Fruit fly (Drosophila melanogaster) whole organism, embryonic: Measurements from ENCODE around the gene CG31139.
A peak's percentile ranks its signal among the peaks of the same experiment; 100 is the strongest.

ENCODE experiments used
- ATbp ChIP-seq: fragments of 200-800 bp; sonication (Bioruptor generic); optimal IDR thresholded peaks from 2 replicates; lab custom pipeline; 2017; ENCODE audit warnings: missing biosample characterization, mild to moderate bottlenecking, missing genetic modification characterization, missing genetic modification reagents
- Abd-B ChIP-seq: fragments of 200-800 bp; sonication (Bioruptor generic); optimal IDR thresholded peaks from 2 replicates; lab custom pipeline; 2018; ENCODE audit warnings: missing biosample characterization, mild to moderate bottlenecking, missing genetic modification characterization, moderate library complexity
- Ada2b ChIP-seq: fragments of 200-800 bp; sonication (Bioruptor generic); IDR thresholded peaks from 2 replicates; pipeline ENCODE4 v1.3.6; 2022; ENCODE audit warnings: missing biosample characterization, missing genetic modification characterization
- Bgb ChIP-seq: fragments of 200-800 bp; sonication (Bioruptor generic); IDR thresholded peaks from 2 replicates; pipeline ENCODE4 v1.3.6; 2022; ENCODE audit warnings: missing biosample characterization, missing genetic modification characterization; ENCODE audit not compliant: partially characterized antibody
- CG1024 ChIP-seq: fragments of 200-800 bp; sonication (Bioruptor generic); IDR thresholded peaks from 2 replicates; pipeline ENCODE4 v1.3.6; 2022; ENCODE audit warnings: missing biosample characterization, missing genetic modification characterization
- CG10267 ChIP-seq: fragments of 200-800 bp; sonication (Bioruptor generic); optimal IDR thresholded peaks from 2 replicates; lab custom pipeline; 2018; ENCODE audit warnings: missing biosample characterization, mild to moderate bottlenecking, missing genetic modification characterization, moderate library complexity
- CG14667 ChIP-seq: fragments of 200-800 bp; sonication (Bioruptor generic); IDR thresholded peaks from 2 replicates; pipeline ENCODE4 v1.3.6; 2022; ENCODE audit warnings: missing biosample characterization, missing genetic modification characterization
- CG34224 ChIP-seq: fragments of 200-800 bp; sonication (Bioruptor generic); IDR thresholded peaks from 3 replicates; pipeline ENCODE4 v1.3.6; 2022; ENCODE audit warnings: missing biosample characterization, missing genetic modification characterization; ENCODE audit not compliant: partially characterized antibody
- CG3838 ChIP-seq: fragments of 200-800 bp; sonication (Bioruptor generic); optimal IDR thresholded peaks from 3 replicates; lab custom pipeline; 2016; ENCODE audit warnings: missing biosample characterization, missing genetic modification characterization
- CG42726 ChIP-seq: fragments of 200-800 bp; sonication (Bioruptor generic); IDR thresholded peaks from 2 replicates; pipeline ENCODE4 v1.3.6; 2022; ENCODE audit warnings: missing biosample characterization, missing genetic modification characterization; ENCODE audit not compliant: partially characterized antibody
- CG4424 ChIP-seq: fragments of 200-800 bp; sonication (Bioruptor generic); optimal IDR thresholded peaks from 3 replicates; lab custom pipeline; 2016; ENCODE audit warnings: missing biosample characterization, missing genetic modification characterization
- CG7963 ChIP-seq: fragments of 200-800 bp; sonication (Bioruptor generic); IDR thresholded peaks from 3 replicates; pipeline ENCODE4 v1.3.6; 2022; ENCODE audit warnings: missing biosample characterization, missing genetic modification characterization; ENCODE audit not compliant: partially characterized antibody
- CG9932 ChIP-seq: fragments of 200-800 bp; sonication (Bioruptor generic); IDR thresholded peaks from 2 replicates; pipeline ENCODE4 v1.3.6; 2022; ENCODE audit warnings: missing biosample characterization, missing genetic modification characterization
- D19A ChIP-seq: fragments of 200-800 bp; optimal IDR thresholded peaks from 3 replicates; lab custom pipeline; 2019; ENCODE audit warnings: missing biosample characterization, mild to moderate bottlenecking, missing genetic modification characterization, moderate library complexity
- Dad ChIP-seq: fragments of 200-800 bp; sonication (Bioruptor generic); optimal IDR thresholded peaks from 3 replicates; lab custom pipeline; 2016; ENCODE audit warnings: missing biosample characterization, missing genetic modification characterization
- Dll ChIP-seq: fragments of 200-800 bp; sonication (Bioruptor generic); IDR thresholded peaks from 4 replicates; pipeline ENCODE4 v1.3.6; 2022; ENCODE audit warnings: missing biosample characterization, missing genetic modification characterization; ENCODE audit not compliant: partially characterized antibody
- Dp ChIP-seq: fragments of 200-800 bp; sonication (Bioruptor generic); optimal IDR thresholded peaks from 2 replicates; lab custom pipeline; 2018; ENCODE audit warnings: missing biosample characterization, mild to moderate bottlenecking, missing genetic modification characterization, moderate library complexity
- E2f1 ChIP-seq: fragments of 200-800 bp; sonication (Bioruptor generic); IDR thresholded peaks from 2 replicates; pipeline ENCODE4 v1.3.6; 2022; ENCODE audit warnings: missing biosample characterization, missing genetic modification characterization
- Eip74EF ChIP-seq, 2 experiments: fragments of 200-800 bp in 1 of 2; fragments of >200 bp in 1 of 2; sonication (Bioruptor generic) in 1 of 2; optimal IDR thresholded peaks; 2 replicates each; lab custom pipeline; 2017 to 2019; ENCODE audit warnings: missing biosample characterization in 2 of 2, missing genetic modification characterization in 2 of 2, mild to moderate bottlenecking in 1 of 2, moderate library complexity in 1 of 2
- Hr51 ChIP-seq, 2 experiments: fragments of 200-800 bp; sonication (Bioruptor generic); optimal IDR thresholded peaks; 2 replicates in 1 of 2; 3 replicates in 1 of 2; lab custom pipeline; 2016 to 2018; ENCODE audit warnings: missing biosample characterization in 2 of 2, missing genetic modification characterization in 2 of 2, mild to moderate bottlenecking in 1 of 2, moderate library complexity in 1 of 2
- Meics ChIP-seq: fragments of 200-800 bp; sonication (Bioruptor generic); optimal IDR thresholded peaks from 2 replicates; lab custom pipeline; 2017; ENCODE audit warnings: missing biosample characterization, mild to moderate bottlenecking, missing genetic modification characterization
- Nf-YB ChIP-seq: fragments of 200-800 bp; sonication (Bioruptor generic); optimal IDR thresholded peaks from 3 replicates; lab custom pipeline; 2019; ENCODE audit warnings: missing biosample characterization, mild to moderate bottlenecking, missing genetic modification characterization, moderate library complexity
- Scr ChIP-seq: fragments of 200-800 bp; sonication (Bioruptor generic); IDR thresholded peaks from 2 replicates; pipeline ENCODE4 v1.3.6; 2022; ENCODE audit warnings: missing biosample characterization, missing genetic modification characterization; ENCODE audit not compliant: partially characterized antibody
- Side ChIP-seq: fragments of 200-800 bp; sonication (Bioruptor generic); optimal IDR thresholded peaks from 2 replicates; lab custom pipeline; 2016; ENCODE audit warnings: missing biosample characterization, missing genetic modification characterization
- Sin3A ChIP-seq: fragments of >200 bp; optimal IDR thresholded peaks from 2 replicates; lab custom pipeline; 2018
- Taf1 ChIP-seq: fragments of 200-800 bp; sonication (Bioruptor generic); IDR thresholded peaks from 2 replicates; pipeline ENCODE4 v1.3.6; 2022; ENCODE audit warnings: missing biosample characterization, missing genetic modification characterization
- amos ChIP-seq: fragments of 200-800 bp; sonication (Bioruptor generic); IDR thresholded peaks from 2 replicates; pipeline ENCODE4 v1.3.6; 2022; ENCODE audit warnings: missing biosample characterization, missing genetic modification characterization; ENCODE audit not compliant: partially characterized antibody
- az2 ChIP-seq: fragments of 200-800 bp; sonication (Bioruptor generic); optimal IDR thresholded peaks from 3 replicates; lab custom pipeline; 2016; ENCODE audit warnings: missing biosample characterization, missing genetic modification characterization
- bab2 ChIP-seq: fragments of 200-800 bp; sonication (Bioruptor generic); optimal IDR thresholded peaks from 2 replicates; lab custom pipeline; 2016; ENCODE audit warnings: missing biosample characterization, missing genetic modification characterization
- bbx ChIP-seq: fragments of 200-800 bp; sonication (Bioruptor generic); IDR thresholded peaks from 2 replicates; pipeline ENCODE4 v1.3.6; 2022; ENCODE audit warnings: missing biosample characterization, missing genetic modification characterization; ENCODE audit not compliant: partially characterized antibody
- bcd ChIP-seq: fragments of 200-800 bp; sonication (Bioruptor generic); optimal IDR thresholded peaks from 2 replicates; lab custom pipeline; 2017; ENCODE audit warnings: missing biosample characterization, mild to moderate bottlenecking, missing genetic modification characterization
- chm ChIP-seq: fragments of 200-800 bp; sonication (Bioruptor generic); IDR thresholded peaks from 2 replicates; pipeline ENCODE4 v1.3.6; 2022; ENCODE audit warnings: missing biosample characterization, missing genetic modification characterization
- gem ChIP-seq: fragments of 200-800 bp; sonication (Bioruptor generic); optimal IDR thresholded peaks from 2 replicates; lab custom pipeline; 2019; ENCODE audit warnings: missing biosample characterization, mild to moderate bottlenecking, missing genetic modification characterization, moderate library complexity
- gfzf ChIP-seq: fragments of 200-800 bp; sonication (Bioruptor generic); optimal IDR thresholded peaks from 2 replicates; lab custom pipeline; 2016; ENCODE audit warnings: missing biosample characterization, mild to moderate bottlenecking, missing genetic modification characterization, moderate library complexity
- hbn ChIP-seq: fragments of 200-800 bp; sonication (Bioruptor generic); IDR thresholded peaks from 2 replicates; pipeline ENCODE4 v1.3.6; 2022; ENCODE audit warnings: missing biosample characterization, missing genetic modification characterization; ENCODE audit not compliant: partially characterized antibody
- inv ChIP-seq: fragments of 200-800 bp; sonication (Bioruptor generic); IDR thresholded peaks from 2 replicates; pipeline ENCODE4 v1.3.6; 2022; ENCODE audit warnings: missing biosample characterization, missing genetic modification characterization; ENCODE audit not compliant: partially characterized antibody
- jing ChIP-seq: fragments of 200-800 bp; sonication (Bioruptor generic); optimal IDR thresholded peaks from 2 replicates; lab custom pipeline; 2018; ENCODE audit warnings: missing biosample characterization, mild to moderate bottlenecking, missing genetic modification characterization
- klu ChIP-seq: fragments of 200-800 bp; sonication (Bioruptor generic); IDR thresholded peaks from 2 replicates; pipeline ENCODE4 v1.3.6; 2022; ENCODE audit warnings: missing biosample characterization, missing genetic modification characterization
- lmd ChIP-seq: fragments of 200-800 bp; sonication (Bioruptor generic); IDR thresholded peaks from 2 replicates; pipeline ENCODE4 v1.3.6; 2022; ENCODE audit warnings: missing biosample characterization, missing genetic modification characterization
- mld ChIP-seq: fragments of 200-800 bp; sonication (Bioruptor generic); IDR thresholded peaks from 3 replicates; pipeline ENCODE4 v1.3.6; 2022; ENCODE audit warnings: missing biosample characterization, missing genetic modification characterization; ENCODE audit not compliant: partially characterized antibody
- nmo ChIP-seq: fragments of 200-800 bp; sonication (Bioruptor generic); optimal IDR thresholded peaks from 2 replicates; lab custom pipeline; 2018; ENCODE audit warnings: missing biosample characterization, mild to moderate bottlenecking, missing genetic modification characterization, moderate library complexity
- pan ChIP-seq, 4 experiments: fragments of >200 bp in 3 of 4; fragments of 200-800 bp in 1 of 4; sonication (Bioruptor generic) in 1 of 4; optimal IDR thresholded peaks in 3 of 4; IDR thresholded peaks in 1 of 4; 2 replicates each; pipeline versions ENCODE4 v1.3.6 to Lab custom; 2017 to 2022; ENCODE audit warnings: missing biosample characterization in 2 of 4, missing genetic modification characterization in 2 of 4, mixed read lengths in 1 of 4
- row ChIP-seq: fragments of 200-800 bp; sonication (Bioruptor generic); IDR thresholded peaks from 3 replicates; pipeline ENCODE4 v1.3.6; 2022; ENCODE audit warnings: missing biosample characterization, missing genetic modification characterization
- sna ChIP-seq: fragments of 200-800 bp; sonication (Bioruptor generic); IDR thresholded peaks from 2 replicates; pipeline ENCODE4 v1.3.6; 2022; ENCODE audit warnings: missing biosample characterization, missing genetic modification characterization; ENCODE audit not compliant: partially characterized antibody
- so ChIP-seq: fragments of 200-800 bp; sonication (Bioruptor generic); IDR thresholded peaks from 3 replicates; pipeline ENCODE4 v1.3.6; 2022; ENCODE audit warnings: missing biosample characterization, missing genetic modification characterization
- sob ChIP-seq: fragments of 200-800 bp; sonication (Bioruptor generic); IDR thresholded peaks from 2 replicates; pipeline ENCODE4 v1.3.6; 2022; ENCODE audit warnings: missing biosample characterization, missing genetic modification characterization
- zfh2 ChIP-seq: fragments of 200-800 bp; sonication (Bioruptor generic); optimal IDR thresholded peaks from 2 replicates; lab custom pipeline; 2016; ENCODE audit warnings: missing biosample characterization, missing genetic modification characterization

CG31139 gene

DNA sequence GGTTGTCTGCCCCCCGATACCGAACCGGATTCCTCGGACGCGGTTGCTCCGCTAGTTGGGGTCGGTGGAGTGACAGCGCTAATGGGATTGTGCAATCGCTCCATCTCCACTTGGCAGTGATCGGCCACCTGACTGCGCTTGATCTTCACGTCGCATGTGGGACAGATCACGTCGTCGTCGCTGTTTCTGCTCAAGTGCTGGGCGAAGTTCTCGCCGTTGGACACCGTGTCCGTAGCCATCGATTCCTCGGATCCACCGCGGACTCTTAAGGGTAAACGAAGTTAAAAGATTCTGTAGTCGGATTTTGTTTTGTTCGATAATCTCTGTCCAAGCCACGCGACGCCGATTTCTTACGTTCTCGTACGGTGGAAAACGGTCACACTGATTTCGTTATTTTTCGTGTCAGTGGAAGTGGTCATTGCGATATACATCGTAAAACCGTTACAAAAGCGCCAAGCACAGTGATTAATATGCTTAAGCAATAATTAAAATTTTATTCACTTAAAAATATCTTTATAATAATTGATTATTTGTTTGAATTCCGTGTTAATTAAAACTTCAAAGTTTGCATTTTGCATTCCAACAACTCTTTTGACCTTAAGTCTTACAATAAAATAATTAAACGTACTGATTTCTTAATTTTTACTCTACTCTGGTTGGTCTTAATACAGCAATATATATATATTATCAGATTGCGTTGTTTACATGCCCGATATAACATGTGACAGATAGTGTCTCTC, 22.7 kb downstream of the CG31139 start, which contains the start of gene RNF220 (continued):
- peak; percentile 24 for TF ChIP-seq Dp (GFP tag; lab: Kevin White, UChicago)
- TF ChIP-seq Side (GFP tag; lab: Kevin White, UChicago): no peak
- no peak for TF ChIP-seq CG1024 (GFP tag; lab: Robert Waterston, UW)
- peak; percentile 31 for TF ChIP-seq CG4424 (GFP tag; lab: Kevin White, UChicago)
- peak; percentile 61; the same call in 2 of the 3 replicates for TF ChIP-seq CG7963
- TF ChIP-seq hbn (GFP tag; lab: Robert Waterston, UW): peak; percentile 60
- no peak for TF ChIP-seq Taf1
- no peak; the same call in 1 of the 2 replicates for TF ChIP-seq sna
- peak; percentile 68 for TF ChIP-seq CG42726 (GFP tag; lab: Robert Waterston, UW)
- no peak for TF ChIP-seq Abd-B
- no peak for TF ChIP-seq Dad (GFP tag; lab: Kevin White, UChicago)
- TF ChIP-seq ATbp (GFP tag; lab: Kevin White, UChicago): no peak
- TF ChIP-seq Hr51 (GFP tag; optimal IDR thresholded peaks at IDR 0.05; lab: Kevin White, UChicago): peak in 1 of 2 experiments; percentile 31
- TF ChIP-seq inv: peak; percentile 48; the same call in 1 of the 2 replicates
- peak; percentile 58; the same call in 1 of the 3 replicates for TF ChIP-seq mld
- no peak for TF ChIP-seq Meics (GFP tag; lab: Kevin White, UChicago)
- peak; percentile 47 for TF ChIP-seq CG9932
- no peak for TF ChIP-seq sob (GFP tag; lab: Robert Waterston, UW)
- TF ChIP-seq chm (GFP tag; lab: Robert Waterston, UW): 0 out of 2 replicates have a peak, but pooled peaks have one; percentile 34
- peak; percentile 77 for TF ChIP-seq Dll (GFP tag; lab: Robert Waterston, UW)
- TF ChIP-seq row: no peak; the same call in none of the 3 replicates
- TF ChIP-seq so (GFP tag; lab: Robert Waterston, UW): no peak
- no peak for TF ChIP-seq bab2 (GFP tag; lab: Kevin White, UChicago)
- TF ChIP-seq bbx (GFP tag; lab: Robert Waterston, UW): peak; percentile 78
- 0 out of 2 replicates have a peak, but pooled peaks have one; percentile 8 for TF ChIP-seq CG14667 (GFP tag; lab: Robert Waterston, UW)
- peak; percentile 75 for TF ChIP-seq Bgb (GFP tag; lab: Robert Waterston, UW)
- TF ChIP-seq zfh2 (GFP tag; lab: Kevin White, UChicago): no peak
- TF ChIP-seq Scr (GFP tag; lab: Robert Waterston, UW): no peak; the same call in 1 of the 2 replicates
- peak; percentile 28 for TF ChIP-seq bcd (GFP tag; lab: Kevin White, UChicago)
- peak; percentile 21 for TF ChIP-seq az2 (GFP tag; lab: Kevin White, UChicago)
- TF ChIP-seq amos (GFP tag; lab: Robert Waterston, UW): peak; percentile 82
- TF ChIP-seq gfzf (GFP tag; lab: Kevin White, UChicago): peak; percentile 73
- TF ChIP-seq Ada2b (GFP tag; lab: Robert Waterston, UW): no peak
- TF ChIP-seq pan (optimal IDR thresholded peaks at IDR 0.05; lab: Kevin White, UChicago): no peak
- no peak for TF ChIP-seq pan (GFP tag; optimal IDR thresholded peaks at IDR 0.05 in 1 of 2, IDR thresholded peaks at IDR 0.05 in 1 of 2)
- peak; percentile 49 for TF ChIP-seq gem
- TF ChIP-seq Nf-YB: no peak
- peak; percentile 54; the same call in 1 of the 3 replicates for TF ChIP-seq CG34224
- TF ChIP-seq lmd: no peak
- no peak for TF ChIP-seq CG3838 (GFP tag; lab: Kevin White, UChicago)
- TF ChIP-seq jing (GFP tag; lab: Kevin White, UChicago): no peak
- TF ChIP-seq nmo (GFP tag; lab: Kevin White, UChicago): peak; percentile 45
- TF ChIP-seq D19A (tag; lab: Kevin White, UChicago): peak; percentile 1
- no peak for TF ChIP-seq CG10267 (tag; lab: Kevin White, UChicago)
- no peak for TF ChIP-seq Eip74EF (GFP tag; optimal IDR thresholded peaks at IDR 0.05; lab: Kevin White, UChicago)
- TF ChIP-seq klu (GFP tag; lab: Robert Waterston, UW): 0 out of 2 replicates have a peak, but pooled peaks have one; percentile 8
- no peak for TF ChIP-seq E2f1 (GFP tag; lab: Robert Waterston, UW)
- TF ChIP-seq Sin3A (lab: Kevin White, UChicago): peak; percentile 31
